Fruit fly (Drosophila melanogaster): ENCODE results near the gene hid.

The hid gene

DNA sequence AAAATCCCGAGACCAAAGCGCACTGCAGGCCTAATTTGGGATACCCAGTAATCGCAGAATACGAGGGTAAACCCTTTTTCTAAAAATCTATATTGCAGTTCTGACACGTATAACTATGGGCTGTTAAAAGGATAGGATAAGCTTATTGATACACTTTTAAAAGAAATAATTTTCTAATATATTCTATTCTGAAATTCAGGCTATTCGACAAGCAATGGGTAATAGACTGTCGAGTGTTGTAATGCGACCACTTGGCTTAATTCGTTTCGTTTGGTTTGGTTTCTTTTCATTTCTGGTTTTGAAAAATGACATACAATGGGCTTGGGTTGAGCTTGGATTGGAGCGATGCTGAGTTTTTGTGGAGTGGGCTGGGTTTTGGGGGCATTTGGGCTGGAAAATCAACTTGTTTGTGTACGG lies 26.8 kb upstream of the hid start (continued):
- no peak; the same call in none of the 3 replicates for TF ChIP-seq jigr1 (GFP tag; IDR thresholded peaks at IDR 0.05)
- peak; percentile 88 for TF ChIP-seq Nf-YA (GFP tag; IDR thresholded peaks at IDR 0.05)
- peak; percentile 35 for TF ChIP-seq fd64A (GFP tag; optimal IDR thresholded peaks at IDR 0.05)
- TF ChIP-seq gsb (GFP tag; IDR thresholded peaks at IDR 0.05): peak; percentile 81
- no peak for TF ChIP-seq CG3995 (GFP tag; optimal IDR thresholded peaks at IDR 0.05)
- TF ChIP-seq MBD-R2 (GFP tag; IDR thresholded peaks at IDR 0.05): peak; percentile 64
- TF ChIP-seq bab2 (GFP tag; optimal IDR thresholded peaks at IDR 0.05): peak; percentile 56
- TF ChIP-seq pb (GFP tag; optimal IDR thresholded peaks at IDR 0.05): no peak
- TF ChIP-seq CG5953 (GFP tag; IDR thresholded peaks at IDR 0.05): peak; percentile 88
- TF ChIP-seq Sox102F (GFP tag; optimal IDR thresholded peaks at IDR 0.05): peak; percentile 78
- TF ChIP-seq Doc3 (GFP tag; IDR thresholded peaks at IDR 0.05; ENCODE audit: partially characterized antibody): no peak
- TF ChIP-seq repo (GFP tag; optimal IDR thresholded peaks at IDR 0.05): peak; percentile 16
- TF ChIP-seq CG3281 (GFP tag; optimal IDR thresholded peaks at IDR 0.05): no peak
- no peak for TF ChIP-seq Bteb2 (GFP tag; optimal IDR thresholded peaks at IDR 0.05)
- TF ChIP-seq Camta (GFP tag; optimal IDR thresholded peaks at IDR 0.05): peak; percentile 59
- peak; percentile 5 for TF ChIP-seq CG3838 (GFP tag; optimal IDR thresholded peaks at IDR 0.05)
- peak; percentile 73 for TF ChIP-seq E2f2 (GFP tag; IDR thresholded peaks at IDR 0.05)
- peak; percentile 56 for TF ChIP-seq CG16863 (GFP tag; optimal IDR thresholded peaks at IDR 0.05)
- peak; percentile 94 for TF ChIP-seq Xrp1 (GFP tag; IDR thresholded peaks at IDR 0.05)
- no peak for TF ChIP-seq BEAF-32 (GFP tag; optimal IDR thresholded peaks at IDR 0.05)
- TF ChIP-seq ATbp (GFP tag; optimal IDR thresholded peaks at IDR 0.05): peak; percentile 84
- TF ChIP-seq CG15601 (tag; optimal IDR thresholded peaks at IDR 0.05): peak; percentile 51
- TF ChIP-seq CG31224 (GFP tag; IDR thresholded peaks at IDR 0.05): peak; percentile 62
- TF ChIP-seq seq (GFP tag; IDR thresholded peaks at IDR 0.05): peak; percentile 92
- TF ChIP-seq Hmx (GFP tag; optimal IDR thresholded peaks at IDR 0.05): no peak
- no peak for TF ChIP-seq CG9797 (GFP tag; optimal IDR thresholded peaks at IDR 0.05)
- TF ChIP-seq unc-4 (GFP tag; IDR thresholded peaks at IDR 0.05; ENCODE audit: partially characterized antibody): no peak
- TF ChIP-seq bowl (GFP tag; IDR thresholded peaks at IDR 0.05): peak; percentile 79; the same call in 1 of the 2 replicates
- no peak for TF ChIP-seq sug (tag; optimal IDR thresholded peaks at IDR 0.05)
- TF ChIP-seq HHEX (GFP tag; optimal IDR thresholded peaks at IDR 0.05): peak; percentile 66
- TF ChIP-seq Sry-δ (GFP tag; optimal IDR thresholded peaks at IDR 0.05): peak; percentile 6
- peak; percentile 19 for TF ChIP-seq CG17802 (tag; optimal IDR thresholded peaks at IDR 0.05)
- no peak for TF ChIP-seq CG10274 (GFP tag; optimal IDR thresholded peaks at IDR 0.05)
- no peak for TF ChIP-seq kni (GFP tag; optimal IDR thresholded peaks at IDR 0.05)
- TF ChIP-seq Mad (GFP tag; optimal IDR thresholded peaks at IDR 0.05): peak; percentile 60
- TF ChIP-seq Ets65A (GFP tag): peak; percentile 90
- peak; percentile 64 for TF ChIP-seq CG12659 (GFP tag; optimal IDR thresholded peaks at IDR 0.05)
- peak; percentile 86 for TF ChIP-seq CG14667 (GFP tag; IDR thresholded peaks at IDR 0.05)
- TF ChIP-seq CG18262 (tag; optimal IDR thresholded peaks at IDR 0.05): peak; percentile 83
- TF ChIP-seq nom (GFP tag; optimal IDR thresholded peaks at IDR 0.05): no peak
- TF ChIP-seq HLH54F (GFP tag; optimal IDR thresholded peaks at IDR 0.05): peak; percentile 34
- TF ChIP-seq Tbp (GFP tag; optimal IDR thresholded peaks at IDR 0.05): no peak
- peak; percentile 73 for TF ChIP-seq bcd (GFP tag; optimal IDR thresholded peaks at IDR 0.05)
- peak; percentile 17 for TF ChIP-seq D19A (tag; optimal IDR thresholded peaks at IDR 0.05)
- TF ChIP-seq CG8388 (GFP tag; optimal IDR thresholded peaks at IDR 0.05): peak; percentile 79
- no peak for TF ChIP-seq CG14965 (GFP tag; optimal IDR thresholded peaks at IDR 0.05; ENCODE audit: borderline replicate concordance)
- peak; percentile 60 for TF ChIP-seq cas (GFP tag; IDR thresholded peaks at IDR 0.05)
- peak; percentile 28 for TF ChIP-seq slp2 (GFP tag; optimal IDR thresholded peaks at IDR 0.05)
- peak; percentile 69 for TF ChIP-seq Oli (tag; optimal IDR thresholded peaks at IDR 0.05)
- TF ChIP-seq CG2875 (GFP tag; optimal IDR thresholded peaks at IDR 0.05): peak; percentile 83
- peak; percentile 68 for TF ChIP-seq CG12071 (GFP tag; optimal IDR thresholded peaks at IDR 0.05)

All from whole organism, embryonic.